Fruit fly (Drosophila melanogaster) whole organism, pupa: ENCODE data around the gene B9d2.

Experiments used
- CG13204 ChIP-seq: fragments of 200-800 bp; sonication (Bioruptor generic); optimal IDR thresholded peaks from 2 replicates; lab custom pipeline; 2018; ENCODE audit warnings: missing biosample characterization, mild to moderate bottlenecking, missing genetic modification characterization, moderate library complexity
- CG8159 ChIP-seq: fragments of 200-800 bp; sonication (Bioruptor generic); optimal IDR thresholded peaks from 3 replicates; lab custom pipeline; 2018; ENCODE audit warnings: missing biosample characterization, mild to moderate bottlenecking, missing genetic modification characterization, moderate library complexity
- CG8301 ChIP-seq: fragments of 200-800 bp; sonication (Bioruptor generic); optimal IDR thresholded peaks from 2 replicates; lab custom pipeline; 2018; ENCODE audit warnings: missing biosample characterization, mild to moderate bottlenecking, missing genetic modification characterization
- EcR ChIP-seq: fragments of 200-800 bp; sonication (Bioruptor generic); optimal IDR thresholded peaks from 3 replicates; lab custom pipeline; 2019; ENCODE audit warnings: missing biosample characterization, missing genetic modification characterization, mild to moderate bottlenecking, moderate library complexity, missing genetic modification reagents
- Ets98B ChIP-seq: fragments of 200-800 bp; sonication (Bioruptor generic); IDR thresholded peaks from 2 replicates; pipeline ENCODE4 v1.3.6; 2022; ENCODE audit warnings: missing biosample characterization, missing genetic modification characterization
- fd96Ca ChIP-seq: fragments of 200-800 bp; sonication (Bioruptor generic); IDR thresholded peaks from 3 replicates; pipeline ENCODE4 v1.3.6; 2022; ENCODE audit warnings: missing biosample characterization, missing genetic modification characterization
- gl ChIP-seq: fragments of 200-800 bp; sonication (Bioruptor generic); optimal IDR thresholded peaks from 2 replicates; lab custom pipeline; 2018; ENCODE audit warnings: missing biosample characterization, mild to moderate bottlenecking, missing genetic modification characterization

DNA sequence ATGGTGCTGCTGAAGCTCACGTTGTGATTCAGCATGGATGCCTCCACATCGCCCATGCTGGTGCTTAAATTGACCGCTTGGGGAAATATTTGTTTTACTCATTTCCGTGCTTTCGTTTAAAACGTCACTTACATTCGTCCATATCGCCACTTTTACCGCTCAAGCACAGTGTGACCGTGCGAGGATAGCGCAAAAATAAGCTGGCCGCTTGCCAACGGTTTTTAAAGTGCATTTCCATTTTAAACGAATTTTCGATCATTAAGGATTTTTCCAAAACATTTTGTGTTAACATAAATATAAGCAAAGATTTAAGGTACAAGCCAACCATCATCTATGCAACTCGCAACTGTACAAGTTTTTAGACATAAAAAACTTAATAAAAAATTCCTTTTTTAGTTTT is 3.0 kb downstream of the B9d2 start, which contains the start of gene WDR79:
- no peak for TF ChIP-seq EcR (GFP tag; lab: Kevin White, UChicago)
- TF ChIP-seq CG8301 (tag; lab: Kevin White, UChicago): no peak
- no peak for TF ChIP-seq fd96Ca (GFP tag; lab: Robert Waterston, UW)
- no peak for TF ChIP-seq CG13204
- no peak for TF ChIP-seq gl (tag; lab: Kevin White, UChicago)
- no peak for TF ChIP-seq Ets98B (GFP tag; lab: Robert Waterston, UW)
- no peak for TF ChIP-seq CG8159 (tag; lab: Kevin White, UChicago)
